Worm (Caenorhabditis elegans): ENCODE measurements around the gene mtl-1.

ce11 chrV:6726279-6726678, 34.6 kb upstream of the mtl-1 start:
- peak; percentile 1 for TF ChIP-seq sma-9 (GFP tag; optimal IDR thresholded peaks at IDR 0.05)
- TF ChIP-seq sma-9 (tag; optimal IDR thresholded peaks at IDR 0.05): no peak
- TF ChIP-seq elt-3 (tag; optimal IDR thresholded peaks at IDR 0.05): no peak

Data from whole organism, L2 larva.